Worm (Caenorhabditis elegans) whole organism, mixed stage, embryonic: Measurements from ENCODE around the gene skr-3.

Experiments
- blmp-1 ChIP-seq: fragments of 150-350 bp; optimal IDR thresholded peaks from 2 replicates; lab custom pipeline; 2014; ENCODE audit warnings: missing biosample characterization, missing genetic modification characterization
- cnd-1 ChIP-seq: fragments of 200-800 bp; sonication (Bioruptor generic); optimal IDR thresholded peaks from 2 replicates; lab custom pipeline; 2018; ENCODE audit warnings: mild to moderate bottlenecking, missing genetic modification characterization, missing compliant biosample characterization
- lin-13 ChIP-seq: fragments of 150-350 bp; optimal IDR thresholded peaks from 2 replicates; lab custom pipeline; 2014; ENCODE audit warnings: missing biosample characterization, missing genetic modification characterization
- mep-1 ChIP-seq: fragments of 150-350 bp; optimal IDR thresholded peaks from 2 replicates; lab custom pipeline; 2017; ENCODE audit warnings: missing biosample characterization, missing genetic modification reagents, missing genetic modification characterization, inconsistent platforms
- nhr-28 ChIP-seq: fragments of 150-350 bp; optimal IDR thresholded peaks from 2 replicates; lab custom pipeline; 2014; ENCODE audit warnings: missing biosample characterization, missing genetic modification characterization
- nhr-76 ChIP-seq: sonication (generic microtip); optimal IDR thresholded peaks from 2 replicates; lab custom pipeline; 2017; ENCODE audit warnings: missing biosample characterization, missing genetic modification characterization
- pha-4 ChIP-seq: fragments of 150-350 bp; optimal IDR thresholded peaks from 2 replicates; lab custom pipeline; 2018; ENCODE audit warnings: missing biosample characterization, missing genetic modification reagents, missing genetic modification characterization
- snpc-4 ChIP-seq: fragments of 150-350 bp; optimal IDR thresholded peaks from 2 replicates; lab custom pipeline; 2014; ENCODE audit warnings: missing biosample characterization, missing genetic modification characterization
- sptf-1 ChIP-seq: sonication (generic microtip); optimal IDR thresholded peaks from 2 replicates; lab custom pipeline; 2017; ENCODE audit warnings: mild to moderate bottlenecking, missing genetic modification characterization, moderate library complexity, missing compliant biosample characterization
- unc-62 ChIP-seq: fragments of 150-350 bp; optimal IDR thresholded peaks from 2 replicates; lab custom pipeline; 2014; ENCODE audit warnings: missing biosample characterization, missing genetic modification reagents, missing genetic modification characterization
- ztf-11 ChIP-seq: fragments of 150-350 bp; optimal IDR thresholded peaks from 2 replicates; lab custom pipeline; 2014; ENCODE audit warnings: missing biosample characterization, missing genetic modification characterization

ce11 chrV:16075250-16075709 is 45.6 kb upstream of the skr-3 start, which contains the start of the genes F14H3.12 and srj-29:
- TF ChIP-seq sptf-1 (tag; lab: Kevin White, UChicago) (no peak), nhr-28 (tag; lab: Kevin White, UChicago) (no peak), unc-62 (no peak), lin-13 (tag; lab: Kevin White, UChicago) (no peak), ztf-11 (tag; lab: Kevin White, UChicago) (no peak), blmp-1 (tag; lab: Kevin White, UChicago) (no peak), snpc-4 (no peak), mep-1 (tag; lab: Kevin White, UChicago) (no peak), pha-4 (tag; lab: Kevin White, UChicago) (no peak), nhr-76 (no peak), cnd-1 (tag; lab: Kevin White, UChicago) (no peak)
